Worm (Caenorhabditis elegans): ENCODE measurements around the gene nspb-3.
"Not testable (repeated sequence)": the region's sequence is repeated elsewhere in the genome, so short reads cannot be mapped to it uniquely, and the experiment has no call there.

Gene nspb-3

DNA sequence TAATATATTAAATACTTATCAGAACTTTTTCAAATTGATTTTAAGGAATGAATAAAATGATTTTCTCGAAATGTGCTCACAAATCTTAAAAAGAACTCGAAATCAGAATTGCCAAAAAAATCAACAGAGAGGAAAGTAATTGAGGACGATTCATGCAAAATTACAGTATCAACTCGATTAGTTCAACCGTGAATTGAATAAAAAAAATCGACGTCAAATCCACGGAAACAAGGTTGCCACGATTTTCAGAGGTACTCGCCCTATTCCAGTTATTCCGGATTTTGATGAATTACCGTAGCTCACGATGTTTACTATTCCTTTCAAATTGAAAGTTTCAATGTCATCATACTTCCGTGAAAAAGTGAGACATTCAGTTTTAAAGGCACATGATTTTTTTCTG is 7.6 kb upstream of the nspb-3 start, which contains the start of gene F15B10.3:
F15B10.3 (plus strand) TSS at position 301 of the 400 bp plus-strand sequence.
- no peak for TF ChIP-seq scrt-1 (GFP tag; IDR thresholded peaks at IDR 0.05)
- TF ChIP-seq ama-1 (optimal IDR thresholded peaks at IDR 0.05): no peak
- TF ChIP-seq F13C5.2 (tag; optimal IDR thresholded peaks at IDR 0.05): no peak
- no peak for TF ChIP-seq hmbx-1 (tag; optimal IDR thresholded peaks at IDR 0.05)
- no peak for TF ChIP-seq flt-1 (GFP tag; IDR thresholded peaks at IDR 0.05)
- TF ChIP-seq ceh-36 (tag; optimal IDR thresholded peaks at IDR 0.05): no peak
- no peak for TF ChIP-seq ets-7 (tag; optimal IDR thresholded peaks at IDR 0.05)
- no peak for TF ChIP-seq aly-1 (tag; optimal IDR thresholded peaks at IDR 0.05)

- TF ChIP-seq tra-4 (tag; optimal IDR thresholded peaks at IDR 0.05): no peak
- TF ChIP-seq tbx-37 (GFP tag; conservative IDR thresholded peaks at IDR 0.05): no peak
- no peak for TF ChIP-seq ceh-13 (GFP tag; optimal IDR thresholded peaks at IDR 0.05)
- no peak for TF ChIP-seq B0310.2 (tag; optimal IDR thresholded peaks at IDR 0.05)
- TF ChIP-seq sea-1 (GFP tag; conservative IDR thresholded peaks at IDR 0.05): no peak
- TF ChIP-seq tbx-11 (GFP tag; IDR thresholded peaks at IDR 0.05): no peak
- TF ChIP-seq pes-1 (GFP tag; IDR thresholded peaks at IDR 0.05): no peak
- TF ChIP-seq ceh-36 (tag; optimal IDR thresholded peaks at IDR 0.05): no peak
- TF ChIP-seq flt-1 (GFP tag; IDR thresholded peaks at IDR 0.05): no peak
- no peak for TF ChIP-seq hmbx-1 (tag; optimal IDR thresholded peaks at IDR 0.05)
- no peak for TF ChIP-seq hnd-1 (tag; optimal IDR thresholded peaks at IDR 0.05)
- TF ChIP-seq aly-1 (tag; optimal IDR thresholded peaks at IDR 0.05): no peak
- TF ChIP-seq scrt-1 (GFP tag; IDR thresholded peaks at IDR 0.05): no peak
- TF ChIP-seq ets-7 (tag; optimal IDR thresholded peaks at IDR 0.05): no peak
Measured at ce11 chrIV:6601213-6601724, 6.5 kb upstream of the nspb-3 start, which contains the start of gene sup-36. sup-36 (plus strand) TSS chrIV:6601674.

DNA sequence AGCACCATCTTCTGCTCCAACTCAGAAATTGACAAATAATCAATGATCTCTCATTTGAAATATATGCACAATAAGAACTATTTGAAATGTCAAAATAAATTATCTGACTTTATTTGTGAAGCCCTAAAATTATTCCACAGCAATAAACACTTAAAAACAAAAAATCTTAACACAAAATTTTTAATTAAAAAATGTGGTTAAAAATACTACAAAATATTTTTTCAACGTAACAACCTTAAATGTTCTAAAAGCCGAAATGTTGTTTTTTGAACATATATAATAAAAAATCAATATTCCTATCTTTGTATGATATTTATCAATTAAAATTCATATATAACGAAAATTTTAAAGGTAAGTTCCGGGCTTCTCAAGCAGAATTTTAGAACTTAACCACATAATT is 4.7 kb upstream of the nspb-3 start, which contains the start of gene F38A5.8:
F38A5.8 (plus strand) TSS at position 301 of the 400 bp plus-strand sequence.
- TF ChIP-seq flt-1 (GFP tag; IDR thresholded peaks at IDR 0.05) (no peak), scrt-1 (GFP tag; IDR thresholded peaks at IDR 0.05) (no peak), ceh-13 (GFP tag; optimal IDR thresholded peaks at IDR 0.05) (no peak), ama-1 (optimal IDR thresholded peaks at IDR 0.05) (no peak), ceh-36 (tag; optimal IDR thresholded peaks at IDR 0.05) (no peak), sea-1 (GFP tag; conservative IDR thresholded peaks at IDR 0.05) (no peak), F13C5.2 (tag; optimal IDR thresholded peaks at IDR 0.05) (no peak), tra-4 (tag; optimal IDR thresholded peaks at IDR 0.05) (no peak), hnd-1 (tag; optimal IDR thresholded peaks at IDR 0.05) (no peak), tbx-11 (GFP tag; IDR thresholded peaks at IDR 0.05) (no peak), hmbx-1 (tag; optimal IDR thresholded peaks at IDR 0.05) (no peak)

DNA sequence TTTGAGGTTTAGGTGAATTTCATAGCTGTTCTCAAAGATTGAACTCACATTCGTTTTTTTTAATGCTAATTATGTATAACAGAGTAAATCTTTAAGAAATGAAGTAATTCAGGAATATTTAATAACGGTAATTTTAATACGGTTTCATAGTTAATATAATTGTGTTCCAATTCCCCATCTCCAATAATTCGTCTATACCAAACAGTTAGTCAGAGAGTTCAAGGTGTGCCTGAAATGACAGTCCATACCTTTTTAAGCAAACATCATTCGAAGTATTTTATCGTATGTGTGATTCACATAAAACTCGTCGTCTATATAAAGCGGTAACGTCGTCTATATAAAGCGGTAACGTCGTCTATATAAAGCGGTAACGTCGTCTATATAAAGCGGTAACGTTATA is 4.0 kb upstream of the nspb-3 start, which contains the start of gene nspb-5:
nspb-5 (plus strand) TSS at position 301 of the 400 bp plus-strand sequence.
- TF ChIP-seq hmbx-1 (tag; optimal IDR thresholded peaks at IDR 0.05); ama-1 (optimal IDR thresholded peaks at IDR 0.05); hnd-1 (tag; optimal IDR thresholded peaks at IDR 0.05): not testable (repeated sequence)

DNA sequence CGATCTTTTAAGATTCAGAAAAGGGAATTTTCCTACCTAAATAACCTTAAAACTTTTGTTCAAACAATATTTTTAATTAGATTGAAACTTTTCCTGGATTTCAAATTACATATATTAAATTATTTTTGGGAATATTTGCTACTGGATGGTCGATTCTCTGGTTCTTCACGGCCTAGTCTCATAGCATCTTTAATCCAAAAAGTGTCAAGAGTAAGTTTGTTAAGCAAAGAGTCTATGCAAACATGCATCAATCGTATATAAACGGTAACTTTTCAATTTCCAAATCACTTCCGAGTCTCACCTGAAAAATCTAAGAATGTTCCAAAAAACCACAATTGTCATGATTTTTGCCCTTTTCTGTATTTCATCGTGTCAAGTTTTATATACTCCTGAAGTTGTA is 3.1 kb upstream of the nspb-3 start, which contains the start of gene nspb-4:
nspb-4 (plus strand) TSS at position 301 of the 400 bp plus-strand sequence.
- not testable (repeated sequence) for TF ChIP-seq sea-1 (GFP tag; conservative IDR thresholded peaks at IDR 0.05); tbx-37 (GFP tag; conservative IDR thresholded peaks at IDR 0.05); ceh-36 (tag; optimal IDR thresholded peaks at IDR 0.05)

DNA sequence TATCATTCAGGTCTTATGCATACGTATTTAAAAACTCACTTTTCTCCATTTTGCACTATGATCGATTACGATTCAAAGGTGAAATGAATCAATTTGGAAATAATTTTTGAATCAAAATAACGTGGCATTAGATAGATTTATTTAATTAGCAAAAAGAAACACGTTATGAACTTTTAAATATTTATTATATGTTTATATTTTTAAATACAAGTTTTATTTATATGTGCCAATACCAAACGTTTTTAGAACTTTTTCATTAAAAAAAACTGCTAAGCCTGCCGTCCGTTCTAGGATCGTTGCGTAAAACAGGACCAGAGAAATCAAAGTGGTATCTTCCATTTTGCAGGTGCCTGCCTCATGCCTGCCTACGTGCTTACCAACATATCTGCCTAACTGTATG is 2.5 kb upstream of the nspb-3 start, which contains the start of gene F38A5.6:
F38A5.6 (minus strand) TSS at position 101 of the 400 bp plus-strand sequence.
- TF ChIP-seq hmbx-1 (tag; optimal IDR thresholded peaks at IDR 0.05) (no peak), ama-1 (optimal IDR thresholded peaks at IDR 0.05) (no peak), tbx-11 (GFP tag; IDR thresholded peaks at IDR 0.05) (no peak), B0310.2 (tag; optimal IDR thresholded peaks at IDR 0.05) (no peak), tbx-37 (GFP tag; conservative IDR thresholded peaks at IDR 0.05) (no peak), hnd-1 (tag; optimal IDR thresholded peaks at IDR 0.05) (no peak), ceh-13 (GFP tag; optimal IDR thresholded peaks at IDR 0.05) (no peak), aly-1 (tag; optimal IDR thresholded peaks at IDR 0.05) (no peak), sea-1 (GFP tag; conservative IDR thresholded peaks at IDR 0.05) (no peak), ceh-36 (tag; optimal IDR thresholded peaks at IDR 0.05) (no peak), scrt-1 (GFP tag; IDR thresholded peaks at IDR 0.05) (no peak), tra-4 (tag; optimal IDR thresholded peaks at IDR 0.05) (no peak), pes-1 (GFP tag; IDR thresholded peaks at IDR 0.05) (no peak)

- no peak for TF ChIP-seq B0310.2 (tag; optimal IDR thresholded peaks at IDR 0.05)
- no peak for TF ChIP-seq flt-1 (GFP tag; IDR thresholded peaks at IDR 0.05)
- no peak for TF ChIP-seq pes-1 (GFP tag; IDR thresholded peaks at IDR 0.05)
- no peak for TF ChIP-seq F13C5.2 (tag; optimal IDR thresholded peaks at IDR 0.05)
- TF ChIP-seq ama-1 (optimal IDR thresholded peaks at IDR 0.05): no peak
- TF ChIP-seq ceh-36 (tag; optimal IDR thresholded peaks at IDR 0.05): no peak
- TF ChIP-seq ets-7 (tag; optimal IDR thresholded peaks at IDR 0.05): no peak
- no peak for TF ChIP-seq scrt-1 (GFP tag; IDR thresholded peaks at IDR 0.05)
- TF ChIP-seq tra-4 (tag; optimal IDR thresholded peaks at IDR 0.05): no peak
- TF ChIP-seq aly-1 (tag; optimal IDR thresholded peaks at IDR 0.05): no peak
- TF ChIP-seq sea-1 (GFP tag; conservative IDR thresholded peaks at IDR 0.05): no peak
- TF ChIP-seq tbx-37 (GFP tag; conservative IDR thresholded peaks at IDR 0.05): no peak
- no peak for TF ChIP-seq ceh-13 (GFP tag; optimal IDR thresholded peaks at IDR 0.05)
- TF ChIP-seq hmg-4 (GFP tag; optimal IDR thresholded peaks at IDR 0.05): no peak
Measured at ce11 chrIV:6595912-6596311, 1.1 kb upstream of the nspb-3 start, which contains the start of gene F38A5.22. F38A5.22 (minus strand) TSS chrIV:6595940.
